Fruit fly (Drosophila melanogaster): ENCODE measurements around the gene CG42846.
A peak's percentile ranks its signal among the peaks of the same experiment; 100 is the strongest.

The CG42846 gene

dm6 chr3L:263500-264377 lies 32.3 kb upstream of the CG42846 start (continued):
- TF ChIP-seq Hand (GFP tag; optimal IDR thresholded peaks at IDR 0.05) = peak; percentile 52
- no peak for TF ChIP-seq CG32767 (GFP tag; IDR thresholded peaks at IDR 0.05)
- no peak for TF ChIP-seq nom (GFP tag; optimal IDR thresholded peaks at IDR 0.05)
- TF ChIP-seq CG1832 (GFP tag; optimal IDR thresholded peaks at IDR 0.05) = peak; percentile 83
- TF ChIP-seq Fer3 (tag; optimal IDR thresholded peaks at IDR 0.05) = no peak
- no peak for TF ChIP-seq CG31388 (GFP tag; optimal IDR thresholded peaks at IDR 0.05)
- TF ChIP-seq MESR4 (GFP tag; optimal IDR thresholded peaks at IDR 0.05) = peak; percentile 70
- no peak for TF ChIP-seq knrl (GFP tag; IDR thresholded peaks at IDR 0.05; ENCODE audit: partially characterized antibody)
- peak; percentile 63; the same call in 2 of the 3 replicates for TF ChIP-seq CG34422 (GFP tag; IDR thresholded peaks at IDR 0.05)
- no peak for TF ChIP-seq stc (GFP tag; IDR thresholded peaks at IDR 0.05)
- TF ChIP-seq dmrt99B (tag; optimal IDR thresholded peaks at IDR 0.05) = no peak
- TF ChIP-seq Dbx (GFP tag; IDR thresholded peaks at IDR 0.05) = no peak
- 0 out of 3 replicates have a peak, but pooled peaks have one; percentile 42 for TF ChIP-seq gce (GFP tag; IDR thresholded peaks at IDR 0.05)
- TF ChIP-seq Pdp1 (GFP tag; optimal IDR thresholded peaks at IDR 0.05) = no peak
- peak; percentile 41; the same call in 1 of the 3 replicates for TF ChIP-seq sr (GFP tag; IDR thresholded peaks at IDR 0.05)
- TF ChIP-seq CG10959 (GFP tag; IDR thresholded peaks at IDR 0.05) = no peak
- no peak for TF ChIP-seq ftz-f1 (GFP tag; optimal IDR thresholded peaks at IDR 0.05)
- TF ChIP-seq ewg (GFP tag; optimal IDR thresholded peaks at IDR 0.05) = peak; percentile 20
- peak; percentile 19; the same call in 1 of the 3 replicates for TF ChIP-seq Opbp (GFP tag; IDR thresholded peaks at IDR 0.05; ENCODE audit: partially characterized antibody)
- TF ChIP-seq CG1792 (GFP tag; optimal IDR thresholded peaks at IDR 0.05) = no peak
- TF ChIP-seq CG15601 (tag; optimal IDR thresholded peaks at IDR 0.05) = no peak
- TF ChIP-seq CG10321 (GFP tag; IDR thresholded peaks at IDR 0.05) = peak; percentile 93
- TF ChIP-seq pb (GFP tag; optimal IDR thresholded peaks at IDR 0.05) = no peak
- TF ChIP-seq cad (GFP tag; optimal IDR thresholded peaks at IDR 0.05) = no peak
- no peak for TF ChIP-seq GATAe (GFP tag; conservative IDR thresholded peaks at IDR 0.05)
- peak; percentile 5; the same call in 1 of the 2 replicates for TF ChIP-seq amos (GFP tag; IDR thresholded peaks at IDR 0.05; ENCODE audit: partially characterized antibody)
- peak; percentile 71 for TF ChIP-seq crol (GFP tag; IDR thresholded peaks at IDR 0.05)
- TF ChIP-seq bcd (GFP tag; optimal IDR thresholded peaks at IDR 0.05) = no peak
- no peak for TF ChIP-seq zen (tag; optimal IDR thresholded peaks at IDR 0.05)
- no peak for TF ChIP-seq CG12942 (GFP tag; optimal IDR thresholded peaks at IDR 0.05)
- no peak for TF ChIP-seq CG8388 (GFP tag; optimal IDR thresholded peaks at IDR 0.05)

dm6 chr3L:262724-263177 lies 31.3 kb upstream of the CG42846 start:
- TF ChIP-seq CG1792 (GFP tag; optimal IDR thresholded peaks at IDR 0.05) = no peak
- TF ChIP-seq CG16815 (GFP tag; optimal IDR thresholded peaks at IDR 0.05) = no peak
- no peak for TF ChIP-seq zfh2 (GFP tag; optimal IDR thresholded peaks at IDR 0.05)
- TF ChIP-seq Atf6 (GFP tag; IDR thresholded peaks at IDR 0.05) = no peak
- TF ChIP-seq ttk (GFP tag; IDR thresholded peaks at IDR 0.05) = no peak
- TF ChIP-seq CG17912 (GFP tag; optimal IDR thresholded peaks at IDR 0.05) = no peak
- peak; percentile 98 for TF ChIP-seq dm (GFP tag; optimal IDR thresholded peaks at IDR 0.05)
- peak; percentile 84 for TF ChIP-seq Opbp (GFP tag; IDR thresholded peaks at IDR 0.05; ENCODE audit: partially characterized antibody)
- TF ChIP-seq Oli (tag; optimal IDR thresholded peaks at IDR 0.05) = no peak
- no peak for TF ChIP-seq pfk (GFP tag; optimal IDR thresholded peaks at IDR 0.05)
- TF ChIP-seq CG11723 (GFP tag; optimal IDR thresholded peaks at IDR 0.05) = no peak
- no peak for TF ChIP-seq CG10565 (GFP tag; optimal IDR thresholded peaks at IDR 0.05)
- no peak for TF ChIP-seq bowl (GFP tag; IDR thresholded peaks at IDR 0.05)
- TF ChIP-seq CG14014 (GFP tag; IDR thresholded peaks at IDR 0.05) = no peak
- TF ChIP-seq CrebB (tag; optimal IDR thresholded peaks at IDR 0.05) = no peak
- TF ChIP-seq CG7786 (GFP tag; optimal IDR thresholded peaks at IDR 0.05) = no peak
- no peak for TF ChIP-seq kay (GFP tag; optimal IDR thresholded peaks at IDR 0.05)
- TF ChIP-seq ac (GFP tag; optimal IDR thresholded peaks at IDR 0.05) = no peak
- TF ChIP-seq hb (GFP tag; IDR thresholded peaks at IDR 0.05; ENCODE audit: partially characterized antibody) = peak; percentile 58; the same call in 2 of the 3 replicates
- TF ChIP-seq Sox102F (GFP tag; optimal IDR thresholded peaks at IDR 0.05) = no peak
- no peak for TF ChIP-seq lmd (GFP tag; IDR thresholded peaks at IDR 0.05)

Data from whole organism, embryonic.